Fruit fly (Drosophila melanogaster): ENCODE measurements around the gene CG3223.

CG3223 gene

DNA sequence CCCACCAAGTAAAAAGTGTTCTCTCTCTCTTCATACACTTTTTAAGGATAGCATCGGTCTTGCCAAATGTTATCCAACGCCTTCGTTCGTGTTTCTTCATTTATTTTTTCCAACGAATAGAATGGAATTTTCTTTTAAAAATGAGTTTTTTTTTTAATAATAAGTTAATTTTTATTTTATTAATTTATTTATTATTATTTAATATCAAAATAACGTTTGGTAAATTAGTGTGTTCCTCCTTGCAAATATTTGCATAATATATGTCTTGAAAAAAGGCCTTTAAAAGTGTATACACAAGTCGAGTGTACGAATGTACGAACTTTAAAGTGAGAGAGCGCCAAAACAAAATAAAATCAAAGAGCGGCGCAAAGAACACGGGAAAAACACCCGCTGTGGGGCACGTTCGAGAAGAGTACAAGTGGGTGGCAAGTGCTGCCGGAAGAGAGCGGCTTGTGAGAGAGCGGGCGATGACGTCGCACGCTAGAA, 18.0 kb downstream of the CG3223 start (continued):
- TF ChIP-seq z (GFP tag; IDR thresholded peaks at IDR 0.05): no peak
- no peak for TF ChIP-seq MBD-R2 (GFP tag; IDR thresholded peaks at IDR 0.05)
- no peak for TF ChIP-seq peb (GFP tag; IDR thresholded peaks at IDR 0.05)
- peak; percentile 42 for TF ChIP-seq ems (GFP tag; optimal IDR thresholded peaks at IDR 0.05)
- TF ChIP-seq seq (GFP tag; IDR thresholded peaks at IDR 0.05): peak; percentile 50
- peak; percentile 77 for TF ChIP-seq tap (tag; optimal IDR thresholded peaks at IDR 0.05)
- TF ChIP-seq Dll (GFP tag; IDR thresholded peaks at IDR 0.05; ENCODE audit: partially characterized antibody): peak; percentile 34; the same call in 1 of the 4 replicates
- peak; percentile 50; the same call in 1 of the 2 replicates for TF ChIP-seq danr (GFP tag; IDR thresholded peaks at IDR 0.05)
- peak; percentile 64; the same call in 2 of the 3 replicates for TF ChIP-seq croc (GFP tag; conservative IDR thresholded peaks at IDR 0.05)
- TF ChIP-seq CG15479 (GFP tag; optimal IDR thresholded peaks at IDR 0.05): no peak
- no peak for TF ChIP-seq Doc3 (GFP tag; IDR thresholded peaks at IDR 0.05; ENCODE audit: partially characterized antibody)
- peak; percentile 70 for TF ChIP-seq HLH3B (GFP tag; IDR thresholded peaks at IDR 0.05)
- TF ChIP-seq CG7372 (GFP tag; IDR thresholded peaks at IDR 0.05): peak; percentile 57; the same call in 1 of the 2 replicates
- no peak for TF ChIP-seq Neu2 (GFP tag; optimal IDR thresholded peaks at IDR 0.05; ENCODE audit: borderline replicate concordance)
- peak; percentile 81 for TF ChIP-seq bcd (GFP tag; optimal IDR thresholded peaks at IDR 0.05)
- no peak for TF ChIP-seq nau (GFP tag; optimal IDR thresholded peaks at IDR 0.05)
- TF ChIP-seq CG31365 (tag; optimal IDR thresholded peaks at IDR 0.05): no peak
- TF ChIP-seq CG8359 (GFP tag; optimal IDR thresholded peaks at IDR 0.05; ENCODE audit: borderline replicate concordance): peak; percentile 61
- no peak for TF ChIP-seq CG8765 (GFP tag; IDR thresholded peaks at IDR 0.05)
- 0 out of 3 replicates have a peak, but pooled peaks have one; percentile 67 for TF ChIP-seq CG11456 (GFP tag; IDR thresholded peaks at IDR 0.05)
- TF ChIP-seq Jarid2 (GFP tag; optimal IDR thresholded peaks at IDR 0.05): peak; percentile 27
- no peak for TF ChIP-seq tx (GFP tag; optimal IDR thresholded peaks at IDR 0.05)
- TF ChIP-seq CG30020 (tag; optimal IDR thresholded peaks at IDR 0.05): no peak
- TF ChIP-seq CG12299 (tag; optimal IDR thresholded peaks at IDR 0.05): peak; percentile 85
- no peak for TF ChIP-seq lov (optimal IDR thresholded peaks at IDR 0.05)
- TF ChIP-seq lov (GFP tag; IDR thresholded peaks at IDR 0.05): no peak
- TF ChIP-seq CG14710 (tag; optimal IDR thresholded peaks at IDR 0.05): peak; percentile 83
- peak; percentile 90 for TF ChIP-seq CG2712 (tag; optimal IDR thresholded peaks at IDR 0.05)
- peak; percentile 56; the same call in 1 of the 2 replicates for TF ChIP-seq CG32772 (GFP tag; IDR thresholded peaks at IDR 0.05)
- TF ChIP-seq Oaz (GFP tag; IDR thresholded peaks at IDR 0.05): no peak
- TF ChIP-seq NFAT (GFP tag; IDR thresholded peaks at IDR 0.05): peak; percentile 70

DNA sequence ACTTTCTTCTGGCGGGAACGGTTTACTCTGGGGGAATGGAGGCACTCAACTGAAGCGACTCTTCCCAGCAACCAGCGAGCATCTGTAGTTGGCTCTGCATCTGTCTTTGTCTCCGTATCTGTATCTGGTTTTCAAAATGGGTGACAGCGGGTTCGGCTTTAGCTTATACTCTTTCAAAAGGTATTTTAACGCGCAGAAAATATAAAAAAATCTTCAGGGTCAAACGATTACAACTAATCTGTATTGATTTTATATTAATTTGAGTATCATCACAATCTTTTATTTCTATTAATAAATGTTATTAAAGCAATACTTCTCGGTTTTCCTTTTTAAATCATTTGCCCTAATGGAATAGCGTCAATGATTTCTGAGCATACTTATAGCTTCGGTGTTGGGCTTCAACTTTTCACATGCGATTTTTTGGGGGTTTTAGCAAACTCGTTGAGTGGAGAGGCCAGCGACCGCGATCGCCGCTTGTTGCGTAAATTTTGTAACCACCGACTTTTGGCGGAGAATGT, 20.4 kb downstream of the CG3223 start, which contains the start of gene ImpE3:
Gene ImpE3 (minus strand): TSS at position 51 of the 518 bp plus-strand sequence.
- TF ChIP-seq vnd (GFP tag; IDR thresholded peaks at IDR 0.05; ENCODE audit: partially characterized antibody) (no peak), gem (tag; optimal IDR thresholded peaks at IDR 0.05) (peak; percentile 32), Six4 (GFP tag; optimal IDR thresholded peaks at IDR 0.05) (no peak), corto (GFP tag; optimal IDR thresholded peaks at IDR 0.05) (peak; percentile 23), Lpt (GFP tag; optimal IDR thresholded peaks at IDR 0.05) (no peak), D19A (tag; optimal IDR thresholded peaks at IDR 0.05) (peak; percentile 82), Hr3 (GFP tag; optimal IDR thresholded peaks at IDR 0.05) (no peak), CG30403 (GFP tag; optimal IDR thresholded peaks at IDR 0.05) (no peak), unpg (GFP tag; optimal IDR thresholded peaks at IDR 0.05) (no peak), sim (GFP tag; IDR thresholded peaks at IDR 0.05) (no peak), Lim3 (GFP tag; IDR thresholded peaks at IDR 0.05) (no peak), CG31365 (tag; optimal IDR thresholded peaks at IDR 0.05) (no peak), Rfx (GFP tag; IDR thresholded peaks at IDR 0.05) (0 out of 2 replicates have a peak, but pooled peaks have one; percentile 10), lbe (GFP tag; optimal IDR thresholded peaks at IDR 0.05) (peak; percentile 66), Scr (GFP tag; IDR thresholded peaks at IDR 0.05; ENCODE audit: partially characterized antibody) (no peak)
